Worm (Caenorhabditis elegans) whole organism, L4 larva: ENCODE measurements around the gene sas-5.

Experiments
- F10B5.3 ChIP-seq: sonication (generic microtip); optimal IDR thresholded peaks from 2 replicates; lab custom pipeline; 2016; ENCODE audit warnings: mild to moderate bottlenecking, missing genetic modification characterization, missing compliant biosample characterization
- F37D6.2 ChIP-seq: sonication (generic microtip); optimal IDR thresholded peaks from 2 replicates; lab custom pipeline; 2016; ENCODE audit warnings: mild to moderate bottlenecking, missing genetic modification characterization, missing compliant biosample characterization
- R02D3.7 ChIP-seq: fragments of 150-350 bp; sonication (generic microtip); optimal IDR thresholded peaks from 3 replicates; lab custom pipeline; 2014; ENCODE audit warnings: missing biosample characterization, missing genetic modification characterization
- T20F7.1 ChIP-seq: fragments of 200-800 bp; sonication (Bioruptor generic); optimal IDR thresholded peaks from 2 replicates; lab custom pipeline; 2018; ENCODE audit warnings: mild to moderate bottlenecking, missing genetic modification characterization, missing compliant biosample characterization
- Y48G9A.11 ChIP-seq: fragments of 200-800 bp; sonication (Bioruptor generic); IDR thresholded peaks from 2 replicates; pipeline ENCODE4 v1.3.6; 2022; ENCODE audit warnings: missing genetic modification reagents, missing genetic modification characterization, missing compliant biosample characterization
- Y5F2A.4 ChIP-seq: fragments of 200-800 bp; sonication (Bioruptor generic); optimal IDR thresholded peaks from 2 replicates; lab custom pipeline; 2018; ENCODE audit warnings: mild to moderate bottlenecking, missing genetic modification characterization, missing compliant biosample characterization
- ZK546.5 ChIP-seq, 2 experiments: sonication (generic microtip); optimal IDR thresholded peaks; 2 replicates each; lab custom pipeline; 2017; ENCODE audit warnings: missing biosample characterization in 2 of 2, missing genetic modification characterization in 2 of 2
- aha-1 ChIP-seq: fragments of 150-350 bp; peaks from one replicate; lab custom pipeline; 2014; ENCODE audit warnings: missing biosample characterization, missing genetic modification characterization
- ceh-28 ChIP-seq: fragments of 150-350 bp; optimal IDR thresholded peaks from 2 replicates; lab custom pipeline; 2014; ENCODE audit warnings: missing biosample characterization, missing genetic modification reagents, missing genetic modification characterization
- ceh-32 ChIP-seq: sonication (generic microtip); optimal IDR thresholded peaks from 2 replicates; lab custom pipeline; 2016; ENCODE audit warnings: mild to moderate bottlenecking, missing genetic modification characterization, missing compliant biosample characterization; ENCODE audit not compliant: poor library complexity
- ceh-44 ChIP-seq: fragments of 200-800 bp; sonication (Bioruptor generic); IDR thresholded peaks from 2 replicates; pipeline ENCODE4 v1.3.6; 2022; ENCODE audit warnings: missing genetic modification reagents, missing genetic modification characterization, missing compliant biosample characterization
- ceh-62 ChIP-seq: sonication (generic microtip); optimal IDR thresholded peaks from 2 replicates; lab custom pipeline; 2017; ENCODE audit warnings: missing biosample characterization, missing genetic modification characterization
- daf-16 ChIP-seq, 3 experiments: sonication (generic microtip); optimal IDR thresholded peaks; 2 replicates each; lab custom pipeline; 2016 to 2017; ENCODE audit warnings: missing genetic modification characterization in 3 of 3, missing genetic modification reagents in 3 of 3, mild to moderate bottlenecking in 2 of 3, missing compliant biosample characterization in 2 of 3, missing biosample characterization in 1 of 3, moderate library complexity in 1 of 3
- dmd-6 ChIP-seq: fragments of 200-800 bp; sonication (Bioruptor generic); IDR thresholded peaks from 2 replicates; pipeline ENCODE4 v1.3.6; 2022; ENCODE audit warnings: missing genetic modification reagents, missing genetic modification characterization, missing compliant biosample characterization
- duxl-1 ChIP-seq: sonication (generic microtip); optimal IDR thresholded peaks from 2 replicates; lab custom pipeline; 2016; ENCODE audit warnings: mild to moderate bottlenecking, missing genetic modification characterization, moderate library complexity, missing compliant biosample characterization; ENCODE audit not compliant: poor library complexity
- dve-1 ChIP-seq: sonication (generic microtip); optimal IDR thresholded peaks from 2 replicates; lab custom pipeline; 2017; ENCODE audit warnings: antibody characterized with exemption, mild to moderate bottlenecking, missing genetic modification characterization, missing compliant biosample characterization; ENCODE audit not compliant: insufficient read depth
- fos-1 ChIP-seq: fragments of 150-350 bp; optimal IDR thresholded peaks from 2 replicates; lab custom pipeline; 2014; ENCODE audit warnings: missing biosample characterization, missing genetic modification characterization
- hif-1 ChIP-seq, 2 experiments: sonication (generic microtip); optimal IDR thresholded peaks; 2 replicates each; lab custom pipeline; 2016 to 2017; ENCODE audit warnings: missing compliant biosample characterization in 2 of 2, missing genetic modification characterization in 2 of 2, missing genetic modification reagents in 2 of 2, missing genotype in 2 of 2, mild to moderate bottlenecking in 1 of 2
- hlh-11 ChIP-seq: fragments of 200-800 bp; sonication (Bioruptor generic); optimal IDR thresholded peaks from 2 replicates; lab custom pipeline; 2018; ENCODE audit warnings: mild to moderate bottlenecking, missing genetic modification characterization, missing compliant biosample characterization
- jun-1 ChIP-seq: fragments of 150-350 bp; optimal IDR thresholded peaks from 2 replicates; lab custom pipeline; 2014; ENCODE audit warnings: missing biosample characterization, missing genetic modification reagents, missing genetic modification characterization
- lin-13 ChIP-seq: fragments of 150-350 bp; optimal IDR thresholded peaks from 2 replicates; lab custom pipeline; 2014; ENCODE audit warnings: missing biosample characterization, missing genetic modification reagents, missing genetic modification characterization
- lin-15B ChIP-seq: fragments of 150-350 bp; sonication (generic microtip); optimal IDR thresholded peaks from 3 replicates; lab custom pipeline; 2014; ENCODE audit warnings: missing biosample characterization, missing genetic modification characterization
- lin-29 ChIP-seq: fragments of 200-800 bp; sonication (Bioruptor generic); IDR thresholded peaks from 2 replicates; pipeline ENCODE4 v1.3.6; 2022; ENCODE audit warnings: missing genetic modification reagents, missing genetic modification characterization, missing compliant biosample characterization
- lir-3 ChIP-seq: sonication (generic microtip); optimal IDR thresholded peaks from 2 replicates; lab custom pipeline; 2016; ENCODE audit warnings: mild to moderate bottlenecking, missing genetic modification characterization, missing compliant biosample characterization
- lsy-2 ChIP-seq, 2 experiments: fragments of 150-350 bp in 1 of 2; sonication (generic microtip) in 1 of 2; optimal IDR thresholded peaks; 2 replicates each; lab custom pipeline; 2014 to 2017; ENCODE audit warnings: missing biosample characterization in 2 of 2, missing genetic modification characterization in 2 of 2
- mdt-29 ChIP-seq: fragments of 200-800 bp; sonication (Bioruptor generic); IDR thresholded peaks from 2 replicates; pipeline ENCODE4 v1.3.6; 2022; ENCODE audit warnings: missing genetic modification reagents, missing genetic modification characterization, missing compliant biosample characterization
- mep-1 ChIP-seq: fragments of 150-350 bp; sonication (generic microtip); optimal IDR thresholded peaks from 3 replicates; lab custom pipeline; 2014; ENCODE audit warnings: missing biosample characterization, missing genetic modification characterization
- mes-2 ChIP-seq: sonication (generic microtip); optimal IDR thresholded peaks from 2 replicates; lab custom pipeline; 2016; ENCODE audit warnings: missing genotype, mild to moderate bottlenecking, missing genetic modification characterization, missing compliant biosample characterization; ENCODE audit not compliant: poor library complexity, severe bottlenecking
- mxl-2 ChIP-seq: fragments of 200-800 bp; sonication (Bioruptor generic); conservative IDR thresholded peaks from 2 replicates; pipeline ENCODE4 v1.3.6; 2022; ENCODE audit warnings: missing genetic modification reagents, missing genetic modification characterization, missing compliant biosample characterization
- nhr-102 ChIP-seq: sonication (generic microtip); optimal IDR thresholded peaks from 2 replicates; lab custom pipeline; 2016; ENCODE audit warnings: mild to moderate bottlenecking, missing genetic modification characterization, moderate library complexity, missing compliant biosample characterization
- nhr-25 ChIP-seq: sonication (generic microtip); optimal IDR thresholded peaks from 2 replicates; lab custom pipeline; 2017; ENCODE audit warnings: missing genetic modification characterization, mild to moderate bottlenecking, missing compliant biosample characterization, antibody characterized with exemption, moderate library complexity, borderline replicate concordance; ENCODE audit not compliant: insufficient read depth
- nhr-28 ChIP-seq: fragments of 150-350 bp; optimal IDR thresholded peaks from 2 replicates; lab custom pipeline; 2014; ENCODE audit warnings: missing biosample characterization, missing genetic modification characterization
- nhr-41 ChIP-seq: fragments of 200-800 bp; sonication (Bioruptor generic); IDR thresholded peaks from 2 replicates; pipeline ENCODE4 v1.3.6; 2022; ENCODE audit warnings: missing genetic modification reagents, missing genetic modification characterization, missing compliant biosample characterization
- nhr-42 ChIP-seq: fragments of 200-800 bp; sonication (Bioruptor generic); IDR thresholded peaks from 2 replicates; pipeline ENCODE4 v1.3.6; 2022; ENCODE audit warnings: missing genetic modification characterization, missing compliant biosample characterization
- nhr-77 ChIP-seq: fragments of 150-350 bp; optimal IDR thresholded peaks from 2 replicates; lab custom pipeline; 2014; ENCODE audit warnings: missing biosample characterization, missing genetic modification characterization
- pha-4 ChIP-seq, 2 experiments: fragments of 150-350 bp in 1 of 2; fragments of 200-800 bp in 1 of 2; sonication (Bioruptor generic) in 1 of 2; IDR thresholded peaks in 1 of 2; optimal IDR thresholded peaks in 1 of 2; 2 replicates each; pipeline versions ENCODE4 v1.3.6 to Lab custom; 2014 to 2022; ENCODE audit warnings: missing genetic modification characterization in 2 of 2, missing genetic modification reagents in 2 of 2, missing biosample characterization in 1 of 2, missing compliant biosample characterization in 1 of 2
- rbr-2 ChIP-seq: sonication (generic microtip); optimal IDR thresholded peaks from 2 replicates; lab custom pipeline; 2016; ENCODE audit warnings: missing genotype, missing genetic modification characterization, missing compliant biosample characterization
- saeg-2 ChIP-seq: fragments of 200-800 bp; sonication (Bioruptor generic); IDR thresholded peaks from 2 replicates; pipeline ENCODE4 v1.3.6; 2022; ENCODE audit warnings: missing genetic modification reagents, missing genetic modification characterization, missing compliant biosample characterization
- snpc-4 ChIP-seq: fragments of 150-350 bp; optimal IDR thresholded peaks from 2 replicates; lab custom pipeline; 2014; ENCODE audit warnings: missing biosample characterization, missing genetic modification characterization
- tag-97 ChIP-seq: fragments of 200-800 bp; sonication (Bioruptor generic); IDR thresholded peaks from 2 replicates; pipeline ENCODE4 v1.3.6; 2022; ENCODE audit warnings: missing genetic modification characterization, missing compliant biosample characterization
- tra-1 ChIP-seq: fragments of 200-800 bp; sonication (Bioruptor generic); IDR thresholded peaks from 2 replicates; pipeline ENCODE4 v1.3.6; 2022; ENCODE audit warnings: missing genetic modification reagents, missing genetic modification characterization, missing compliant biosample characterization
- unc-130 ChIP-seq: sonication (generic microtip); optimal IDR thresholded peaks from 2 replicates; lab custom pipeline; 2016; ENCODE audit warnings: missing genetic modification reagents, missing genetic modification characterization, missing compliant biosample characterization
- unc-62 ChIP-seq, 3 experiments: fragments of 150-350 bp in 1 of 3; sonication (generic microtip); optimal IDR thresholded peaks in 2 of 3; peaks in 1 of 3; 1 replicate in 1 of 3; 2 replicates in 2 of 3; lab custom pipeline; 2014 to 2017; ENCODE audit warnings: missing biosample characterization in 3 of 3, missing genetic modification characterization in 3 of 3, missing genetic modification reagents in 3 of 3, missing genotype in 1 of 3
- vab-7 ChIP-seq: fragments of 200-800 bp; sonication (Bioruptor generic); IDR thresholded peaks from 2 replicates; pipeline ENCODE4 v1.3.6; 2022; ENCODE audit warnings: missing genetic modification reagents, missing genetic modification characterization, missing compliant biosample characterization
- zfp-2 ChIP-seq: sonication (generic microtip); optimal IDR thresholded peaks from 2 replicates; lab custom pipeline; 2016; ENCODE audit warnings: mild to moderate bottlenecking, missing genetic modification characterization, missing compliant biosample characterization
- zfp-3 ChIP-seq: fragments of 200-800 bp; sonication (Bioruptor generic); conservative IDR thresholded peaks from 2 replicates; pipeline ENCODE4 v1.3.6; 2022; ENCODE audit warnings: missing genetic modification reagents, missing genetic modification characterization, missing compliant biosample characterization
- zip-11 ChIP-seq: fragments of 200-800 bp; sonication (Bioruptor generic); IDR thresholded peaks from 2 replicates; pipeline ENCODE4 v1.3.6; 2022; ENCODE audit warnings: missing genetic modification characterization, missing compliant biosample characterization
- zip-2 ChIP-seq: fragments of 150-350 bp; optimal IDR thresholded peaks from 2 replicates; lab custom pipeline; 2014; ENCODE audit warnings: missing biosample characterization, missing genetic modification characterization
- ztf-7 ChIP-seq: fragments of 150-350 bp; optimal IDR thresholded peaks from 2 replicates; lab custom pipeline; 2014; ENCODE audit warnings: missing biosample characterization, missing genetic modification characterization

Gene sas-5

DNA sequence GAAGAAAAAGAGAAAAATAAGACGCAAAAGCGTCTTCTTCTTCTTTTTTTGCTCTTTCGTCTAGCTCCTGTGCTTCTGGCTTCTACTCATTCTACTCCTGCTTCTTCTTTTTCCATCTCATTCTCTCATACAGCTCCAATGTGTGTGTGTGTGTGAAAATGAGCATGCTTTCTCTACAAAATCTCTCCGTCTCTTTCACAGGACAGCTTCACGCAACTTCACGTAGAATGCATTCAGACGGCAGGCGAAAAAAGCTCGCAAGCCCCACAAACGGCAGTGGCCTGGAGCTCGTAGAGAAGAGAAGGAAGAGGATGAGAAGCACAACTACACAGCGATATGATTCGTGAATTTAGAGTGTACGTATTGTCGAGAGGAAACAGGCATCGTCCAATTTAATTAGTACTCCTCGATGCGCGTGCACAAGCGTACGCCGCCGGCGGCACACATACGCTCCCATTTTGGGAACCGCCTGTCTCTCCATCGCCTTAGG, 30.8 kb downstream of the sas-5 start (continued):
- TF ChIP-seq duxl-1 (tag; lab: Kevin White, UChicago) = no peak
- TF ChIP-seq rbr-2 (tag; lab: Kevin White, UChicago) = peak; percentile 76
- TF ChIP-seq zfp-2 (tag; lab: Kevin White, UChicago) = no peak
- TF ChIP-seq nhr-25 (tag; lab: Kevin White, UChicago) = no peak
- no peak for TF ChIP-seq ZK546.5 (tag; optimal IDR thresholded peaks at IDR 0.05; lab: Kevin White, UChicago)
- no peak for TF ChIP-seq F10B5.3 (tag; lab: Kevin White, UChicago)
- TF ChIP-seq ztf-7 (tag; lab: Kevin White, UChicago) = no peak
- TF ChIP-seq tag-97 (GFP tag; lab: Robert Waterston, UW) = no peak
- TF ChIP-seq mxl-2 (GFP tag; lab: Robert Waterston, UW) = no peak
- peak in 1 of 2 experiments; percentile 40 for TF ChIP-seq hif-1 (tag; optimal IDR thresholded peaks at IDR 0.05; lab: Kevin White, UChicago)
- no peak for TF ChIP-seq lir-3 (tag; lab: Kevin White, UChicago)
- no peak for TF ChIP-seq zip-2
- no peak for TF ChIP-seq daf-16 (GFP tag; optimal IDR thresholded peaks at IDR 0.05; lab: Kevin White, UChicago)
- no peak for TF ChIP-seq daf-16 (tag; optimal IDR thresholded peaks at IDR 0.05; lab: Kevin White, UChicago)
- no peak for TF ChIP-seq ceh-44 (GFP tag; lab: Robert Waterston, UW)
- TF ChIP-seq ceh-28 (tag; lab: Kevin White, UChicago) = no peak
- no peak for TF ChIP-seq T20F7.1 (GFP tag; lab: Kevin White, UChicago)
- no peak for TF ChIP-seq jun-1 (tag; lab: Kevin White, UChicago)
- TF ChIP-seq ceh-32 (tag; lab: Kevin White, UChicago) = no peak
- TF ChIP-seq dve-1 (tag; lab: Kevin White, UChicago) = no peak
- TF ChIP-seq mep-1 = peak; percentile 70
- no peak for TF ChIP-seq Y5F2A.4 (GFP tag; lab: Kevin White, UChicago)
- no peak; the same call in 1 of the 2 replicates for TF ChIP-seq dmd-6 (GFP tag; lab: Robert Waterston, UW)
- TF ChIP-seq nhr-77 = no peak
- TF ChIP-seq zip-11 (GFP tag; lab: Robert Waterston, UW) = no peak
- TF ChIP-seq zfp-3 (GFP tag; lab: Robert Waterston, UW) = no peak
- TF ChIP-seq unc-62 (GFP tag; optimal IDR thresholded peaks at IDR 0.05 in 1 of 2; lab: Kevin White, UChicago) = peak in 1 of 2 experiments; percentile 98
- TF ChIP-seq unc-62 (tag; optimal IDR thresholded peaks at IDR 0.05; lab: Kevin White, UChicago) = no peak
- TF ChIP-seq lin-15B = no peak
- TF ChIP-seq tra-1 (GFP tag; lab: Robert Waterston, UW) = peak; percentile 52; the same call in 1 of the 2 replicates
- peak; percentile 45 to 60 for TF ChIP-seq lsy-2 (tag; optimal IDR thresholded peaks at IDR 0.05; lab: Kevin White, UChicago)
- TF ChIP-seq ceh-62 (tag; lab: Kevin White, UChicago) = no peak
- TF ChIP-seq nhr-102 = no peak
- no peak for TF ChIP-seq mes-2 (tag; lab: Kevin White, UChicago)
- peak; percentile 30 for TF ChIP-seq hlh-11 (tag; lab: Kevin White, UChicago)
- 0 out of 2 replicates have a peak, but pooled peaks have one; percentile 24 for TF ChIP-seq vab-7 (GFP tag; lab: Robert Waterston, UW)
- no peak for TF ChIP-seq R02D3.7 (tag; lab: Kevin White, UChicago)
- TF ChIP-seq nhr-42 = no peak
- no peak for TF ChIP-seq lin-13
- no peak for TF ChIP-seq snpc-4
- no peak for TF ChIP-seq nhr-41
- TF ChIP-seq nhr-28 = no peak
- TF ChIP-seq fos-1 = no peak
- no peak for TF ChIP-seq saeg-2 (GFP tag; lab: Robert Waterston, UW)
- no peak for TF ChIP-seq unc-130
- no peak for TF ChIP-seq mdt-29
- no peak for TF ChIP-seq Y48G9A.11 (GFP tag; lab: Robert Waterston, UW)
- no peak for TF ChIP-seq lin-29 (GFP tag; lab: Robert Waterston, UW)
- peak; percentile 53 for TF ChIP-seq F37D6.2
- peak; percentile 98 for TF ChIP-seq aha-1 (tag; lab: Kevin White, UChicago)
- 0 out of 2 replicates have a peak, but pooled peaks have one; percentile 7 for TF ChIP-seq pha-4 (GFP tag; IDR thresholded peaks at IDR 0.05; lab: Robert Waterston, UW)
- no peak for TF ChIP-seq pha-4 (tag; optimal IDR thresholded peaks at IDR 0.05; lab: Kevin White, UChicago)
